Fruit fly (Drosophila melanogaster): ENCODE measurements around the gene primo-1.

The primo-1 gene

DNA sequence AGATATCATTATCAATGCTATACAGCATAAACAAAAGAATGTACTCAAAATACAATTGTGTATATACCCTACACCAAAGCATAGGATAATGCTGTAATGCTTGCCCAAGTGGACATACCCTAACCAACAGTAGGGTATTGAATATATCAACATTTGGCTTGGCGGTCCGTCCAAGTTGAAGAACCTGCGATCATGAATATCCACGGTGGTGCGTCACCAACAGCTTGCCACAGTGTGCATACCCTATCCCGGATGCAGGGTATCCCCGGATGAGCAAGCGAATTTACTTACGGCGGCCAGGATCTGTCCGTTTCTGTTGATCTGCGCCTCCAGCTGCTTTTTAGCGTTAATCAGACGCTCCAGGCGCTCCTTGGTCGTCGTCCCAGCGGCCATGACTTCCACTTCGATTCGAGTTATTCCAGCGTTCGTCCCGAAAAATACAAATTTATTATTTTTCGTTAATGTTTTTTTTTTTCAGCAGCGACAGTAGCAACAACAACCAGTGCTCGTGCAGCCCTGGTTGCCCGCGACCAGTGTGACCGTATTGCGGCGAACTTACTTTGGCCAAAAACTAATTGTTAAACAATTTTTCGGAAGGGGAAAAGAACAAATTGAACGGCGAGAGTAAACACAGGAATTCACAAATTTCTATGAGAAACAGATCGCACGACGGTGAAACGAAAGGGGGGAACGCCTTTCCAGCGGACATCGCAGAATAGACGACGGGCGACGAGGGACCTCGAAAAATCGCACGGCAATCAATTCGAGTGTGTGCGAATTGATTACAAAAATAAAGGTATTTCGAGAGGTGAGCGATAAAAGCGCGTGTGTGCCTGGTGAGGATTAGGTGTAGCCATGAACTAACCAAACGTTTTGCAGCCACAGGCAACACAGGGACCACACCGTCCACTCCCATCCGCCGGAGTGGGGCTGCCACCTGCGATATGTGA lies 35.2 kb downstream of the primo-1 start, which contains the start of the genes Lkb1 and CG9588 (continued):
- TF ChIP-seq CG9817 (tag; optimal IDR thresholded peaks at IDR 0.05) (peak; percentile 44), CG8478 (optimal IDR thresholded peaks at IDR 0.05) (no peak), CG10431 (GFP tag; optimal IDR thresholded peaks at IDR 0.05) (peak; percentile 71), ase (GFP tag; IDR thresholded peaks at IDR 0.05) (peak; percentile 84), lilli (GFP tag; optimal IDR thresholded peaks at IDR 0.05) (peak; percentile 71), CG11696 (GFP tag; IDR thresholded peaks at IDR 0.05) (0 out of 2 replicates have a peak, but pooled peaks have one; percentile 43), CG11247 (GFP tag; IDR thresholded peaks at IDR 0.05) (peak; percentile 64; the same call in 1 of the 2 replicates), CG2116 (GFP tag; optimal IDR thresholded peaks at IDR 0.05) (peak; percentile 41), al (GFP tag; IDR thresholded peaks at IDR 0.05) (peak; percentile 48; the same call in 1 of the 2 replicates), Oaz (GFP tag; IDR thresholded peaks at IDR 0.05) (peak; percentile 56), Deaf1 (tag; optimal IDR thresholded peaks at IDR 0.05) (no peak), HmgZ (tag; optimal IDR thresholded peaks at IDR 0.05) (no peak), pum (GFP tag; optimal IDR thresholded peaks at IDR 0.05) (peak; percentile 29), en (GFP tag; optimal IDR thresholded peaks at IDR 0.05) (no peak), sd (tag; optimal IDR thresholded peaks at IDR 0.05) (no peak), amos (GFP tag; IDR thresholded peaks at IDR 0.05; ENCODE audit: partially characterized antibody) (peak; percentile 23; the same call in 1 of the 2 replicates), CTCF (GFP tag; optimal IDR thresholded peaks at IDR 0.05) (peak; percentile 71), Atf3 (GFP tag; optimal IDR thresholded peaks at IDR 0.05) (peak; percentile 39), CG4730 (GFP tag; IDR thresholded peaks at IDR 0.05) (peak; percentile 60), CG31365 (tag; optimal IDR thresholded peaks at IDR 0.05) (no peak), MBD-R2 (GFP tag; IDR thresholded peaks at IDR 0.05) (peak; percentile 79), inv (GFP tag; IDR thresholded peaks at IDR 0.05; ENCODE audit: partially characterized antibody) (no peak), pfk (GFP tag; optimal IDR thresholded peaks at IDR 0.05) (no peak), fd3F (GFP tag; optimal IDR thresholded peaks at IDR 0.05) (peak; percentile 36), NC2α (GFP tag; optimal IDR thresholded peaks at IDR 0.05) (no peak), Scr (GFP tag; IDR thresholded peaks at IDR 0.05; ENCODE audit: partially characterized antibody) (peak; percentile 19; the same call in 1 of the 2 replicates), CG10462 (GFP tag; optimal IDR thresholded peaks at IDR 0.05) (no peak), Max (GFP tag; optimal IDR thresholded peaks at IDR 0.05) (peak; percentile 3), Sry-δ (GFP tag; optimal IDR thresholded peaks at IDR 0.05) (peak; percentile 32), CG33557 (GFP tag; optimal IDR thresholded peaks at IDR 0.05) (peak; percentile 10), Stat92E (GFP tag; optimal IDR thresholded peaks at IDR 0.05) (no peak), bowl (GFP tag; IDR thresholded peaks at IDR 0.05) (0 out of 2 replicates have a peak, but pooled peaks have one; percentile 28), CG3281 (GFP tag; optimal IDR thresholded peaks at IDR 0.05) (no peak), az2 (GFP tag; optimal IDR thresholded peaks at IDR 0.05) (peak; percentile 36), Hsf (GFP tag; optimal IDR thresholded peaks at IDR 0.05) (peak; percentile 56), Hr78 (GFP tag; optimal IDR thresholded peaks at IDR 0.05) (no peak), tna (GFP tag; IDR thresholded peaks at IDR 0.05; ENCODE audit: partially characterized antibody) (no peak), CG14710 (tag; optimal IDR thresholded peaks at IDR 0.05) (peak; percentile 27), Hr3 (GFP tag; optimal IDR thresholded peaks at IDR 0.05) (no peak), CG4707 (GFP tag; optimal IDR thresholded peaks at IDR 0.05) (no peak), CG31441 (GFP tag; IDR thresholded peaks at IDR 0.05) (no peak), zfh2 (GFP tag; optimal IDR thresholded peaks at IDR 0.05) (peak; percentile 65), CG31388 (GFP tag; optimal IDR thresholded peaks at IDR 0.05) (no peak), Fer1 (GFP tag; optimal IDR thresholded peaks at IDR 0.05) (no peak), salm (tag; optimal IDR thresholded peaks at IDR 0.05) (no peak), sob (GFP tag; IDR thresholded peaks at IDR 0.05) (peak; percentile 80), CG7357 (GFP tag; IDR thresholded peaks at IDR 0.05) (peak; percentile 72; the same call in 1 of the 3 replicates), CG14050 (GFP tag; IDR thresholded peaks at IDR 0.05) (peak; percentile 57; the same call in 2 of the 3 replicates), HHEX (GFP tag; optimal IDR thresholded peaks at IDR 0.05) (peak; percentile 35)
